Fruit fly (Drosophila melanogaster): ENCODE data around the gene Jasper.

DNA sequence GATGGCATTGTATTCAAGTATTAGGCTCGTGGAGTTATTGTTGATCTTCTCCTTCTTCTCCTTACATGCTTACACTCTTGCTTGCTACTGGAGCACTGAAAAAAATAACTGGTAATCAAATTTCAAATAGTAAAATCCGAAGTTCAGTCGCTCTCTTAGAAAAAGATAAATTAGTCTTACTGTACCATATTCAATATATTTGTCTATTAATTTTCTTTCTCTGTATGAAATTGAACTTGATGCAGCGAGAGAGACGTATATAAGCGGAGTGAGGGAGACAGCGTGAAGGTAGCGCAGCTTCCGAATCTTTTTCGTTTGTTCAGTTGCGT, 8.8 kb downstream of the Jasper start:
- peak; percentile 56 for TF ChIP-seq CG7101 (tag; optimal IDR thresholded peaks at IDR 0.05)
- no peak for TF ChIP-seq pad (GFP tag; optimal IDR thresholded peaks at IDR 0.05)
- no peak for TF ChIP-seq Clk (GFP tag; optimal IDR thresholded peaks at IDR 0.05)
- no peak for TF ChIP-seq Crg-1 (GFP tag; optimal IDR thresholded peaks at IDR 0.05)
- peak; percentile 38 for TF ChIP-seq CG33017 (tag; optimal IDR thresholded peaks at IDR 0.05)
- TF ChIP-seq Mnt (GFP tag; optimal IDR thresholded peaks at IDR 0.05) = peak; percentile 15
- TF ChIP-seq toe (GFP tag; optimal IDR thresholded peaks at IDR 0.05) = no peak

Data from whole organism, adult.